Fruit fly (Drosophila melanogaster) whole organism, embryonic: ENCODE measurements around the gene slam.

Experiments
- Atf6 ChIP-seq: fragments of 200-800 bp; sonication (Bioruptor generic); IDR thresholded peaks from 2 replicates; pipeline ENCODE4 v1.3.6; 2022; ENCODE audit warnings: missing biosample characterization, missing genetic modification characterization
- BEAF-32 ChIP-seq: fragments of 200-800 bp; sonication (Bioruptor generic); optimal IDR thresholded peaks from 3 replicates; lab custom pipeline; 2017; ENCODE audit warnings: missing biosample characterization, missing genetic modification characterization, mild to moderate bottlenecking, moderate library complexity, missing genetic modification reagents
- CG12071 ChIP-seq: fragments of 200-800 bp; sonication (Bioruptor generic); optimal IDR thresholded peaks from 3 replicates; lab custom pipeline; 2018; ENCODE audit warnings: missing biosample characterization, mild to moderate bottlenecking, missing genetic modification characterization
- CG12942 ChIP-seq: fragments of 200-800 bp; sonication (Bioruptor generic); optimal IDR thresholded peaks from 3 replicates; lab custom pipeline; 2016; ENCODE audit warnings: missing biosample characterization, missing genetic modification characterization
- CG1832 ChIP-seq: fragments of 200-800 bp; sonication (Bioruptor generic); optimal IDR thresholded peaks from 2 replicates; lab custom pipeline; 2017; ENCODE audit warnings: missing biosample characterization, mild to moderate bottlenecking, missing genetic modification characterization, inconsistent platforms
- CG30020 ChIP-seq: fragments of 200-800 bp; optimal IDR thresholded peaks from 2 replicates; lab custom pipeline; 2019; ENCODE audit warnings: missing biosample characterization, mild to moderate bottlenecking, missing genetic modification characterization, moderate library complexity
- CG30403 ChIP-seq: fragments of 200-800 bp; sonication (Bioruptor generic); optimal IDR thresholded peaks from 3 replicates; lab custom pipeline; 2016; ENCODE audit warnings: missing biosample characterization, missing genetic modification characterization
- CG3065 ChIP-seq: fragments of 200-800 bp; sonication (Bioruptor generic); optimal IDR thresholded peaks from 2 replicates; lab custom pipeline; 2016; ENCODE audit warnings: missing biosample characterization, missing genetic modification characterization
- CG32772 ChIP-seq: fragments of 200-800 bp; sonication (Bioruptor generic); IDR thresholded peaks from 2 replicates; pipeline ENCODE4 v1.3.6; 2022; ENCODE audit warnings: missing biosample characterization, missing genetic modification characterization
- CG33557 ChIP-seq: fragments of 200-800 bp; sonication (Bioruptor generic); optimal IDR thresholded peaks from 2 replicates; lab custom pipeline; 2019; ENCODE audit warnings: missing biosample characterization, mild to moderate bottlenecking, missing genetic modification characterization, moderate library complexity
- CG4404 ChIP-seq: fragments of 200-800 bp; sonication (Bioruptor generic); IDR thresholded peaks from 2 replicates; pipeline ENCODE4 v1.3.6; 2022; ENCODE audit warnings: missing biosample characterization, missing genetic modification characterization
- CG8089 ChIP-seq: fragments of 200-800 bp; sonication (Bioruptor generic); optimal IDR thresholded peaks from 3 replicates; lab custom pipeline; 2016; ENCODE audit warnings: missing biosample characterization, missing genetic modification characterization
- CG9876 ChIP-seq: fragments of 200-800 bp; sonication (Bioruptor generic); optimal IDR thresholded peaks from 2 replicates; lab custom pipeline; 2016; ENCODE audit warnings: missing biosample characterization, missing genetic modification characterization
- Dip2 ChIP-seq: fragments of 200-800 bp; sonication (Bioruptor generic); IDR thresholded peaks from 2 replicates; pipeline ENCODE4 v1.3.6; 2022; ENCODE audit warnings: missing biosample characterization, missing genetic modification characterization
- Fer2 ChIP-seq: fragments of 200-800 bp; sonication (Bioruptor generic); optimal IDR thresholded peaks from 2 replicates; lab custom pipeline; 2018; ENCODE audit warnings: missing biosample characterization, mild to moderate bottlenecking, missing genetic modification characterization, moderate library complexity
- Fer3 ChIP-seq: fragments of 200-800 bp; sonication (Bioruptor generic); optimal IDR thresholded peaks from 2 replicates; lab custom pipeline; 2018; ENCODE audit warnings: missing biosample characterization, mild to moderate bottlenecking, missing genetic modification characterization, moderate library complexity
- MTF-1 ChIP-seq: fragments of 200-800 bp; sonication (Bioruptor generic); optimal IDR thresholded peaks from 2 replicates; lab custom pipeline; 2018; ENCODE audit warnings: missing biosample characterization, mild to moderate bottlenecking, missing genetic modification characterization, borderline replicate concordance
- Max ChIP-seq: fragments of 200-800 bp; sonication (Bioruptor generic); optimal IDR thresholded peaks from 2 replicates; lab custom pipeline; 2016; ENCODE audit warnings: missing biosample characterization, mild to moderate bottlenecking, missing genetic modification characterization
- Nf-YC ChIP-seq: fragments of 200-800 bp; optimal IDR thresholded peaks from 3 replicates; lab custom pipeline; 2019; ENCODE audit warnings: missing biosample characterization, mild to moderate bottlenecking, missing genetic modification characterization, moderate library complexity
- NfI ChIP-seq: fragments of 200-800 bp; sonication (Bioruptor generic); optimal IDR thresholded peaks from 3 replicates; lab custom pipeline; 2018; ENCODE audit warnings: missing biosample characterization, mild to moderate bottlenecking, missing genetic modification characterization, moderate library complexity
- Poxn ChIP-seq: fragments of 200-800 bp; sonication (Bioruptor generic); IDR thresholded peaks from 2 replicates; pipeline ENCODE4 v1.3.6; 2022; ENCODE audit warnings: missing biosample characterization, missing genetic modification characterization
- Rfx ChIP-seq: fragments of 200-800 bp; sonication (Bioruptor generic); IDR thresholded peaks from 2 replicates; pipeline ENCODE4 v1.3.6; 2022; ENCODE audit warnings: missing biosample characterization, missing genetic modification characterization
- Xbp1 ChIP-seq: fragments of 200-800 bp; sonication (Bioruptor generic); optimal IDR thresholded peaks from 3 replicates; lab custom pipeline; 2016; ENCODE audit warnings: missing biosample characterization, mild to moderate bottlenecking, missing genetic modification characterization
- amos ChIP-seq: fragments of 200-800 bp; sonication (Bioruptor generic); IDR thresholded peaks from 2 replicates; pipeline ENCODE4 v1.3.6; 2022; ENCODE audit warnings: missing biosample characterization, missing genetic modification characterization; ENCODE audit not compliant: partially characterized antibody
- ase ChIP-seq: fragments of 200-800 bp; sonication (Bioruptor generic); IDR thresholded peaks from 3 replicates; pipeline ENCODE4 v1.3.6; 2022; ENCODE audit warnings: missing biosample characterization, missing genetic modification characterization
- bcd ChIP-seq: fragments of 200-800 bp; sonication (Bioruptor generic); optimal IDR thresholded peaks from 2 replicates; lab custom pipeline; 2017; ENCODE audit warnings: missing biosample characterization, mild to moderate bottlenecking, missing genetic modification characterization
- chinmo ChIP-seq: fragments of 200-800 bp; sonication (Bioruptor generic); IDR thresholded peaks from 4 replicates; pipeline ENCODE4 v1.3.6; 2022; ENCODE audit warnings: missing biosample characterization, missing genetic modification characterization; ENCODE audit not compliant: partially characterized antibody
- esg ChIP-seq: fragments of 200-800 bp; sonication (Bioruptor generic); conservative IDR thresholded peaks from 2 replicates; pipeline ENCODE4 v1.3.6; 2022; ENCODE audit warnings: missing biosample characterization, missing genetic modification characterization
- exex ChIP-seq: fragments of 200-800 bp; sonication (Bioruptor generic); optimal IDR thresholded peaks from 4 replicates; lab custom pipeline; 2018; ENCODE audit warnings: missing biosample characterization, mild to moderate bottlenecking, missing genetic modification characterization, moderate library complexity
- gem ChIP-seq: fragments of 200-800 bp; sonication (Bioruptor generic); optimal IDR thresholded peaks from 2 replicates; lab custom pipeline; 2019; ENCODE audit warnings: missing biosample characterization, mild to moderate bottlenecking, missing genetic modification characterization, moderate library complexity
- grau ChIP-seq: fragments of 200-800 bp; optimal IDR thresholded peaks from 3 replicates; lab custom pipeline; 2019; ENCODE audit warnings: missing biosample characterization, mild to moderate bottlenecking, missing genetic modification characterization, moderate library complexity
- gsb ChIP-seq: fragments of 200-800 bp; sonication (Bioruptor generic); IDR thresholded peaks from 2 replicates; pipeline ENCODE4 v1.3.6; 2022; ENCODE audit warnings: missing biosample characterization, missing genetic modification characterization
- hbn ChIP-seq: fragments of 200-800 bp; sonication (Bioruptor generic); IDR thresholded peaks from 2 replicates; pipeline ENCODE4 v1.3.6; 2022; ENCODE audit warnings: missing biosample characterization, missing genetic modification characterization; ENCODE audit not compliant: partially characterized antibody
- jigr1 ChIP-seq: fragments of 200-800 bp; sonication (Bioruptor generic); IDR thresholded peaks from 3 replicates; pipeline ENCODE4 v1.3.6; 2022; ENCODE audit warnings: missing biosample characterization, missing genetic modification characterization
- klu ChIP-seq: fragments of 200-800 bp; sonication (Bioruptor generic); IDR thresholded peaks from 2 replicates; pipeline ENCODE4 v1.3.6; 2022; ENCODE audit warnings: missing biosample characterization, missing genetic modification characterization
- pzg ChIP-seq: fragments of 200-800 bp; sonication (Bioruptor generic); optimal IDR thresholded peaks from 3 replicates; lab custom pipeline; 2018; ENCODE audit warnings: missing biosample characterization, mild to moderate bottlenecking, missing genetic modification characterization, moderate library complexity
- row ChIP-seq: fragments of 200-800 bp; sonication (Bioruptor generic); IDR thresholded peaks from 3 replicates; pipeline ENCODE4 v1.3.6; 2022; ENCODE audit warnings: missing biosample characterization, missing genetic modification characterization
- shn ChIP-seq: fragments of 200-800 bp; sonication (Bioruptor generic); optimal IDR thresholded peaks from 3 replicates; lab custom pipeline; 2016; ENCODE audit warnings: missing biosample characterization, missing genetic modification characterization
- sima ChIP-seq: fragments of 200-800 bp; sonication (Bioruptor generic); optimal IDR thresholded peaks from 2 replicates; lab custom pipeline; 2016; ENCODE audit warnings: missing biosample characterization, missing genetic modification characterization
- sob ChIP-seq: fragments of 200-800 bp; sonication (Bioruptor generic); IDR thresholded peaks from 2 replicates; pipeline ENCODE4 v1.3.6; 2022; ENCODE audit warnings: missing biosample characterization, missing genetic modification characterization
- stwl ChIP-seq: fragments of 200-800 bp; sonication (Bioruptor generic); optimal IDR thresholded peaks from 3 replicates; lab custom pipeline; 2018; ENCODE audit warnings: missing biosample characterization, mild to moderate bottlenecking, missing genetic modification characterization, moderate library complexity
- vnd ChIP-seq: fragments of 200-800 bp; sonication (Bioruptor generic); IDR thresholded peaks from 3 replicates; pipeline ENCODE4 v1.3.6; 2022; ENCODE audit warnings: missing biosample characterization, missing genetic modification characterization; ENCODE audit not compliant: partially characterized antibody
- wor ChIP-seq: fragments of 200-800 bp; sonication (Bioruptor generic); IDR thresholded peaks from 2 replicates; pipeline ENCODE4 v1.3.6; 2022; ENCODE audit warnings: missing biosample characterization, missing genetic modification characterization

Gene slam

DNA sequence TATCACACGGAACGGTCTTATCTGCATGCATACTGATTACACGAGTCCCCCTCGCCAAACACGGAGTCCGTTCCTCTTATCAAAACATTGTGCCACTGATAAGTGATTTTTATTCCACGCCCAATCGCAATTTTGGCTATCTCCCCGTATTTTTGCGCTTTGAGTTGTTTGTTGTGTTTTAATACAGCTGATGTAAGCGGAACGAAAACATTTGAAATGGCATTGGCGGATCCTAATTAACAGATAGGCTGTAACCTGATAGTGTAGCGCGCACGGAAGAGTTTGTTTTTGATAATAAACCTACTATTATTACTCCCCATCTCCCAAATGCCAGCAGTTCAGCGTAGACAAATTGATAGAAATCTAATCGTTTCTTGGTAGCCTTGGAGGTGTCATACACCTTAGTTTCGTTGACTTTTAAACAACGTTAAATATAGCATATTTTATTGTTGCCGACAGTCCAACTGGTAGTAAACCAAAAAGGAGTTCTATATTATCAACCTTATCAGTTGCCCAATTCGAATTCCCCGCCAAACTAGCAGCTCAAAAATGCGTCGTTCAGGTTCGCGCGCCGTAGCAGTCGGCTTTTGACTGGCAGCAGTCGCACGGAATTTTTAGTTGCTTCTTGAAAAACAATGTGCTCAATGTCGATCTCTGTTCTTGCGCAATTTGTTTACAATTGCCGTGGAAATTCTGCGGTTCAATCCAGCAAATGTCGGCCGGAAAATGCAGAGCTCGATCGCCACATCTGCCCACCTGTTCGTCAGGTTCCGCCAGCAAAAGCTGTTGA is 28.9 kb upstream of the slam start (continued):
- 0 out of 4 replicates have a peak, but pooled peaks have one; percentile 19 for TF ChIP-seq chinmo (GFP tag; lab: Robert Waterston, UW)
- 0 out of 2 replicates have a peak, but pooled peaks have one; percentile 20 for TF ChIP-seq hbn
- TF ChIP-seq stwl (tag; lab: Kevin White, UChicago), result peak; percentile 65

DNA sequence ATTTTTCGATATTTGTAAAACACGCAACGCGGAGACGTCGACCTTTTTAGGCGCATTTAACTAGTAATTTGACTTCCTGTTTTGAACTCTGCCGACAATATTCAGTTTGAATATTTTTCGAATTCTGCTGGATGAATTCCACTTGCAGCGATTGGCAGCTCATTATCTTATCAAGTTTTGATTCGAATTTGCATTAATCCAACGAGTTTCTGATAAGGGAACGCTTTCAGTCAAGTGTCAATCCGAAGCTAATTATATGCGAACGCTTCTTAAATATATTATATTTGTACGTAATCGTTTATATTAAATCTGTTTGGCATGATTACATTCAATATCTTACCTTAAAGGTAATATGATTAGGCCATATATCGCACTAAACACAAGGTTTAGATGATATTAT is 23.9 kb upstream of the slam start, which contains the start of gene CG9497:
Gene CG9497 (minus strand): TSS at position 101 of the 400 bp plus-strand sequence.
- TF ChIP-seq exex (tag; lab: Kevin White, UChicago), result peak; percentile 22
- no peak for TF ChIP-seq Dip2 (GFP tag; lab: Robert Waterston, UW)

DNA sequence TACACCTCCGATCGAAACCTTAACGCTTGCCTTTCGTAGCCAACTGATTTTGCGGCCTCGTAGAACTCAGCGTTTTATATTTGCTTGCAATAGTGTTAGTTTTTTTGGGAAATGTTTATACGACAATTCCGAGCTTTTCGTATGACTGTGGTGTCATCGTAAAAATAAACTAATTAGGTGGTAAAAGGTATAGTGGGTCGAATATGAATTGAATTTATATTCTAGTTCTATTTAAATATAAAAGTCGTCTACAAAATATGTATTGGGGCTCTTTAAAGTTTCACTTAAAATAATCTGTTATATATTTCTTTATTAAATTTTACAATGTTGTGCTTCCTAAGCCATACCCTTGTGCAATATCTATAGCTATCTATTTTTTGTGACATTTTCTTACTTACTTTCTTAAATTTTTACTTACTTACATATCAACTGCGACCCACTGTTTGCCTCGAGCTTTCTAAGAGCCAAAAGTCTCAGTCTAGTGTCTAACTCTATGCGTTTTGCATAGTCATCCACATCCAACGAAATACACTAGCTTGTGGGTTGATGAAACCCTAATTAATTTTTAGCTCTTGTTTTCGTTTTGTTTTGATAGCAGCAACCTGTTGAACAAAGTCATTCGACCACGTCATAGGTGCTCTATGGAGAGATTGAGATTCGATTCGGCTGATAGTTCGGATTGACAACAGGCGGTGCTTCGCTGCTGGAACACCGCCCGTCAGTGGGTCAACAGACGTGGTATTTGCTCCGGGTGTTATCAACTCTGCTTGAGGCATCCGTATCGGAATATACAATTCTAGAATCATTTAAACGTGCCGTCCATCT is 21.0 kb upstream of the slam start, which contains the start of gene CG9498:
Gene CG9498 (minus strand): TSS at position 51 of the 825 bp plus-strand sequence.
- TF ChIP-seq CG30403 (GFP tag; lab: Kevin White, UChicago), result peak; percentile 80
- TF ChIP-seq esg (GFP tag; lab: Robert Waterston, UW), result peak; percentile 81
- TF ChIP-seq Fer2, result peak; percentile 84
- TF ChIP-seq Nf-YC (tag; lab: Kevin White, UChicago), result peak; percentile 76
- TF ChIP-seq CG30020, result peak; percentile 23
- TF ChIP-seq sima (GFP tag; lab: Kevin White, UChicago), result no peak
- TF ChIP-seq bcd (GFP tag; lab: Kevin White, UChicago), result peak; percentile 73
- peak; percentile 78; the same call in 1 of the 2 replicates for TF ChIP-seq gsb (GFP tag; lab: Robert Waterston, UW)
- TF ChIP-seq sob, result peak; percentile 57
- no peak for TF ChIP-seq amos
- peak; percentile 81 for TF ChIP-seq Rfx (GFP tag; lab: Robert Waterston, UW)
- peak; percentile 67; the same call in 2 of the 3 replicates for TF ChIP-seq jigr1 (GFP tag; lab: Robert Waterston, UW)
- TF ChIP-seq ase (GFP tag; lab: Robert Waterston, UW), result peak; percentile 72; the same call in 2 of the 3 replicates
- TF ChIP-seq klu (GFP tag; lab: Robert Waterston, UW), result no peak; the same call in 1 of the 2 replicates
- TF ChIP-seq Max (GFP tag; lab: Kevin White, UChicago), result peak; percentile 49
- no peak for TF ChIP-seq vnd (GFP tag; lab: Robert Waterston, UW)
- TF ChIP-seq CG33557 (GFP tag; lab: Kevin White, UChicago), result no peak
- peak; percentile 73 for TF ChIP-seq NfI
- no peak for TF ChIP-seq CG9876
- peak; percentile 90 for TF ChIP-seq row
- no peak for TF ChIP-seq CG3065 (GFP tag; lab: Kevin White, UChicago)
- TF ChIP-seq gem, result peak; percentile 95
- peak; percentile 91 for TF ChIP-seq grau (tag; lab: Kevin White, UChicago)
- peak; percentile 1 for TF ChIP-seq pzg
- no peak for TF ChIP-seq CG8089 (GFP tag; lab: Kevin White, UChicago)
- TF ChIP-seq Fer3, result peak; percentile 92
- no peak for TF ChIP-seq Xbp1
- no peak for TF ChIP-seq CG12071 (GFP tag; lab: Kevin White, UChicago)
- no peak for TF ChIP-seq BEAF-32 (GFP tag; lab: Kevin White, UChicago)
- peak; percentile 75; the same call in 1 of the 2 replicates for TF ChIP-seq Poxn (GFP tag; lab: Robert Waterston, UW)
- TF ChIP-seq CG32772 (GFP tag; lab: Robert Waterston, UW), result peak; percentile 67
- TF ChIP-seq Atf6 (GFP tag; lab: Robert Waterston, UW), result peak; percentile 79
- no peak for TF ChIP-seq shn (GFP tag; lab: Kevin White, UChicago)
- TF ChIP-seq CG12942, result peak; percentile 14
- peak; percentile 63 for TF ChIP-seq CG4404 (GFP tag; lab: Robert Waterston, UW)
- no peak for TF ChIP-seq wor (GFP tag; lab: Robert Waterston, UW)
- no peak for TF ChIP-seq MTF-1 (GFP tag; lab: Kevin White, UChicago)
- no peak for TF ChIP-seq CG1832 (GFP tag; lab: Kevin White, UChicago)
